Worm (Caenorhabditis elegans) whole organism, early embryonic: ENCODE results near the gene lrpc-1.

Experiments
- B0310.2 ChIP-seq: sonication (generic microtip); optimal IDR thresholded peaks from 2 replicates; lab custom pipeline; 2016; ENCODE audit warnings: mild to moderate bottlenecking, missing genetic modification characterization, missing compliant biosample characterization
- F13C5.2 ChIP-seq: sonication (generic microtip); optimal IDR thresholded peaks from 2 replicates; lab custom pipeline; 2017; ENCODE audit warnings: mild to moderate bottlenecking, missing genetic modification characterization, inconsistent platforms, missing compliant biosample characterization
- ama-1 ChIP-seq: fragments of 150-350 bp; optimal IDR thresholded peaks from 2 replicates; lab custom pipeline; 2014
- ceh-13 ChIP-seq: fragments of 200-800 bp; sonication (Bioruptor generic); optimal IDR thresholded peaks from 2 replicates; lab custom pipeline; 2018; ENCODE audit warnings: mild to moderate bottlenecking, missing genetic modification characterization, missing compliant biosample characterization
- ceh-36 ChIP-seq: sonication (generic microtip); optimal IDR thresholded peaks from 2 replicates; lab custom pipeline; 2016; ENCODE audit warnings: missing genetic modification characterization, inconsistent platforms, missing compliant biosample characterization
- flt-1 ChIP-seq: fragments of 200-800 bp; sonication (Bioruptor generic); IDR thresholded peaks from 2 replicates; pipeline ENCODE4 v1.3.6; 2022; ENCODE audit warnings: missing genetic modification characterization, missing compliant biosample characterization
- hmbx-1 ChIP-seq: sonication (generic microtip); optimal IDR thresholded peaks from 2 replicates; lab custom pipeline; 2016; ENCODE audit warnings: mild to moderate bottlenecking, missing genetic modification characterization, missing compliant biosample characterization
- hmg-4 ChIP-seq: fragments of 200-800 bp; sonication (Bioruptor generic); optimal IDR thresholded peaks from 2 replicates; lab custom pipeline; 2018; ENCODE audit warnings: mild to moderate bottlenecking, missing genetic modification characterization, missing compliant biosample characterization
- pes-1 ChIP-seq: fragments of 200-800 bp; sonication (Bioruptor generic); IDR thresholded peaks from 2 replicates; pipeline ENCODE4 v1.3.6; 2022; ENCODE audit warnings: missing genetic modification reagents, missing genetic modification characterization, missing compliant biosample characterization
- scrt-1 ChIP-seq: fragments of 200-800 bp; sonication (Bioruptor generic); IDR thresholded peaks from 2 replicates; pipeline ENCODE4 v1.3.6; 2022; ENCODE audit warnings: missing genetic modification characterization, missing compliant biosample characterization
- tbx-11 ChIP-seq: fragments of 200-800 bp; sonication (Bioruptor generic); IDR thresholded peaks from 2 replicates; pipeline ENCODE4 v1.3.6; 2022; ENCODE audit warnings: missing genetic modification characterization, missing compliant biosample characterization
- tra-4 ChIP-seq: sonication (generic microtip); optimal IDR thresholded peaks from 2 replicates; lab custom pipeline; 2017; ENCODE audit warnings: missing genetic modification characterization, missing compliant biosample characterization

DNA sequence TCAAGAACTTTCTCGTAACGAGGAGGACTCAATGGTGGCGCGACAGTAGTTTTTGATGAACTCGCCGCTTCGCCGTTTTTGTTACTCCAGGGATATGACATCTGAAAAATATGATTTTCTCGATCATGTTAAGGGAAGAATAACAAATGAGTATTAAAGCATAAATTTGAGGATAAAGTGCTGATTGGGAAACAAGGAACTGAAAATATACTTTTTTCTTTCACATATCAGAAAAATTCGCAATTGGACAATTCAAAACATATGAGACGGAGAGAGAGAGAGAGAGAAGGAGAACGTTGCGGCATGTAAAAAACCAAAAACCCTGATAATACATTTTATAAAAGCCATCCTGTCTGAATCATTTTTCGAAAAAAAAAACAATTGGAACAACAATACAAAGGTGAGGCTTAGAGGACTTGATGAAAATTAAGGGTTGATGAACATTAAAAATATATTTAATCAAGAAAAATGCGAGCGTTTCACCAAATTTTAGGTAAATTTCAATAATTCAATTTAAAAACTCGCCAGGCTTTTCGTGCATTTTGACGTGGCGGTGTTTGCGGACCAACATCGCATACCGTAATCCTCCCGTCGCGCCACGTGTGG is 47.7 kb upstream of the lrpc-1 start, which contains the start of the genes mut-14 and C14C11.2:
- TF ChIP-seq ama-1 (lab: Kevin White, UChicago) = no peak
- no peak for TF ChIP-seq flt-1 (GFP tag; lab: Robert Waterston, UW)
- no peak for TF ChIP-seq pes-1
- TF ChIP-seq tra-4 (tag; lab: Kevin White, UChicago) = no peak
- TF ChIP-seq B0310.2 (tag; lab: Kevin White, UChicago) = no peak
- TF ChIP-seq F13C5.2 = no peak
- TF ChIP-seq tbx-11 (GFP tag; lab: Robert Waterston, UW) = no peak
- no peak for TF ChIP-seq ceh-36 (tag; lab: Kevin White, UChicago)
- TF ChIP-seq hmg-4 (GFP tag; lab: Kevin White, UChicago) = no peak
- no peak for TF ChIP-seq hmbx-1 (tag; lab: Kevin White, UChicago)
- TF ChIP-seq ceh-13 (GFP tag; lab: Kevin White, UChicago) = no peak
- no peak for TF ChIP-seq scrt-1 (GFP tag; lab: Robert Waterston, UW)
